Fruit fly (Drosophila melanogaster): ENCODE results near the gene indra.

The indra gene

dm6 chr3L:1348248-1348647 is 6.0 kb upstream of the indra start (continued):
- TF ChIP-seq CG1024 (GFP tag; IDR thresholded peaks at IDR 0.05): no peak
- TF ChIP-seq CG33213 (GFP tag; optimal IDR thresholded peaks at IDR 0.05): no peak
- no peak for TF ChIP-seq hkb (optimal IDR thresholded peaks at IDR 0.05)
- TF ChIP-seq hkb (GFP tag; IDR thresholded peaks at IDR 0.05): no peak
- no peak for TF ChIP-seq psq (GFP tag; optimal IDR thresholded peaks at IDR 0.05)
- TF ChIP-seq Eip74EF (GFP tag; optimal IDR thresholded peaks at IDR 0.05): no peak
- TF ChIP-seq org-1 (GFP tag; optimal IDR thresholded peaks at IDR 0.05): no peak

DNA sequence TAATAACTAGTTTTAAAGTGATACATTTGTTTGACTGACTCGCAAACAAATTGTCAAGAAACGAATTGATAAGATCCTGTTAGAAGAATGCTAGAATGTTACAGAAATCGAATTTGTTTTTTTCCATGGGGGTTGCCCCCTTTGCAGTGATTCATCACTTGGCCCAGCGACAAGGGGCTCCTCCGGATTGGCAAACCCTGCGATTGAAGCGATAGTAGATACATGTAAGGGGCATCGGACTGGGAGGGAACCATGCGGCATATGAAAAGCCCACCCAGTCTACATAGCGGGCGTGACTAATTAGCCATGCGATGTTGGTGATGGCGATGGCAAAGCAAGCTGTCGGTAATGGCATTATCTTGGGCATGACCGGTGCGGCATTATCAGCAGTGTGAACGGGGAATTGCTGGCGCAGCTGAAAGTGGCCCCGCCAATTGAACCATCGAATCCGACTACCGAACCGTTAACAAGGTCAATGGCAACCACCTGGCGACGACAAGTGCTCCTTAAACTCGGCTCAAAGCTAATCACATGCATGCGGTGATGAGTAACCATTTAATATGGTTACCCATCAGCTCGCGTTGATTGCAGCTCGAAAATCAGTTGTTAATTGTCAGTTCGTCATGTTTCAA is 4.9 kb upstream of the indra start:
- TF ChIP-seq sug (tag; optimal IDR thresholded peaks at IDR 0.05) (peak; percentile 51), exex (tag; optimal IDR thresholded peaks at IDR 0.05) (peak; percentile 42), sens (GFP tag) (no peak), CG4707 (GFP tag; optimal IDR thresholded peaks at IDR 0.05) (no peak), CG7963 (GFP tag; IDR thresholded peaks at IDR 0.05; ENCODE audit: partially characterized antibody) (no peak), danr (GFP tag; IDR thresholded peaks at IDR 0.05) (no peak), Atf6 (GFP tag; IDR thresholded peaks at IDR 0.05) (0 out of 2 replicates have a peak, but pooled peaks have one; percentile 9), CG8290 (GFP tag; optimal IDR thresholded peaks at IDR 0.05) (no peak), CG8290 (tag; optimal IDR thresholded peaks at IDR 0.05) (no peak), H15 (GFP tag; IDR thresholded peaks at IDR 0.05) (no peak), fru (optimal IDR thresholded peaks at IDR 0.05) (no peak), gce (GFP tag; IDR thresholded peaks at IDR 0.05) (no peak), Side (GFP tag; optimal IDR thresholded peaks at IDR 0.05) (no peak), NK7.1 (GFP tag; optimal IDR thresholded peaks at IDR 0.05) (no peak), trh (GFP tag; optimal IDR thresholded peaks at IDR 0.05) (no peak), CG1603 (tag; optimal IDR thresholded peaks at IDR 0.05) (no peak), E2f2 (GFP tag; IDR thresholded peaks at IDR 0.05) (no peak), amos (GFP tag; IDR thresholded peaks at IDR 0.05; ENCODE audit: partially characterized antibody) (peak; percentile 9; the same call in 1 of the 2 replicates), CG10209 (GFP tag; optimal IDR thresholded peaks at IDR 0.05) (no peak), CG10366 (GFP tag; IDR thresholded peaks at IDR 0.05) (no peak), B-H2 (GFP tag; optimal IDR thresholded peaks at IDR 0.05) (no peak), Trl (optimal IDR thresholded peaks at IDR 0.05) (no peak), Trl (GFP tag; optimal IDR thresholded peaks at IDR 0.05) (no peak), CG42726 (GFP tag; IDR thresholded peaks at IDR 0.05; ENCODE audit: partially characterized antibody) (no peak), ham (GFP tag; IDR thresholded peaks at IDR 0.05) (no peak), CG10543 (GFP tag; optimal IDR thresholded peaks at IDR 0.05) (peak; percentile 44), CG3163 (GFP tag; optimal IDR thresholded peaks at IDR 0.05) (no peak), Hmr (GFP tag; optimal IDR thresholded peaks at IDR 0.05) (no peak), Fer1 (GFP tag; optimal IDR thresholded peaks at IDR 0.05) (no peak), CG10431 (GFP tag; optimal IDR thresholded peaks at IDR 0.05) (no peak), CG3065 (GFP tag; optimal IDR thresholded peaks at IDR 0.05) (no peak), CG6175 (GFP tag; IDR thresholded peaks at IDR 0.05) (0 out of 3 replicates have a peak, but pooled peaks have one; percentile 14), grn (GFP tag; optimal IDR thresholded peaks at IDR 0.05) (peak; percentile 44), eve (GFP tag; optimal IDR thresholded peaks at IDR 0.05) (no peak), her (GFP tag; optimal IDR thresholded peaks at IDR 0.05) (no peak), nerfin-2 (GFP tag; IDR thresholded peaks at IDR 0.05; ENCODE audit: partially characterized antibody) (no peak), hb (GFP tag; IDR thresholded peaks at IDR 0.05; ENCODE audit: partially characterized antibody) (no peak), h (optimal IDR thresholded peaks at IDR 0.05) (no peak), CG4404 (GFP tag; IDR thresholded peaks at IDR 0.05) (no peak), CG12155 (GFP tag; optimal IDR thresholded peaks at IDR 0.05) (no peak), Asciz (GFP tag; optimal IDR thresholded peaks at IDR 0.05) (no peak), kah (GFP tag; optimal IDR thresholded peaks at IDR 0.05) (no peak), unc-4 (GFP tag; IDR thresholded peaks at IDR 0.05; ENCODE audit: partially characterized antibody) (no peak), CG9932 (GFP tag; IDR thresholded peaks at IDR 0.05) (no peak)

All from whole organism, embryonic.